Worm (Caenorhabditis elegans): ENCODE measurements around the gene F26A1.19.

DNA sequence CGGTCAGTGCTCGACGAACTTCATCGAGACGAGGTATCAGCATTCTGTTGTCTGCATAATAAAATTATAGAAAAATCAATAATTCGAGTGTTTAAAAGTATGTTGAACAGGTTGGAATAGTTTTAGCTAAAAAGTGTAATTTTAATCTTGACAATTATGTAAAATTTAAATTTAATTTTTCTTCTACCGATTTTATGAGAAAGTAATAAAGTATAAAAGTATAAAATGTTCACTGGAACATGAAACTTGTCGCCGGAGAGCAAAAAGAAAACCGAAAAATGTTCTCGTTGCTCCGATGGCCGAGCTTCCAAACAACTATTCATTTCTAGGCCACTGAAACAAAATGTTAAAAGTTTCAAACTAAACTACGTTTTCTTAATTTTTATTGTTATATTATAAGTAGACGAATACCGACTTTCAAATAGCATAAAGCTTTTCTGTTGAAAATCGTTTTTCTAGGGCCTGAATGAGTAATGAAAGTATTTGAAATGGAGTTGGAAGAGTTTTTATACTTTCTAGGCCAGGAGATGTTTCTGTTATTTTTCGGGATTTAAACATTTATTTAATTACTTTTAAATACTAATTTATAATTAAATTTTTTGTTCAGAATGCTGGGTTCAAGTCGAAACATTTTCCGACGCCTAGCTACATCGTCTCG lies 24.3 kb downstream of the F26A1.19 start, which contains the start of the genes C35D10.10 and C35D10.5:
- TF ChIP-seq ceh-82 (tag; optimal IDR thresholded peaks at IDR 0.05) (no peak), mdl-1 (tag; optimal IDR thresholded peaks at IDR 0.05) (no peak), snpc-4 (tag; optimal IDR thresholded peaks at IDR 0.05) (no peak), ama-1 (optimal IDR thresholded peaks at IDR 0.05) (no peak), C34F6.9 (tag; optimal IDR thresholded peaks at IDR 0.05) (no peak), lin-39 (tag; optimal IDR thresholded peaks at IDR 0.05) (no peak), dmd-4 (tag; optimal IDR thresholded peaks at IDR 0.05) (no peak), ztf-4 (tag; optimal IDR thresholded peaks at IDR 0.05) (no peak), fos-1 (tag; optimal IDR thresholded peaks at IDR 0.05) (no peak), unc-55 (GFP tag; optimal IDR thresholded peaks at IDR 0.05) (peak; percentile 33), unc-39 (tag; optimal IDR thresholded peaks at IDR 0.05) (no peak), egl-27 (tag; optimal IDR thresholded peaks at IDR 0.05) (no peak)

Data from whole organism, L2 larva.